Fruit fly (Drosophila melanogaster) whole organism, embryonic: ENCODE results near the gene CG4968.
A peak's percentile ranks its signal among the peaks of the same experiment; 100 is the strongest.

Source experiments
- BEAF-32 ChIP-seq: fragments of 200-800 bp; sonication (Bioruptor generic); optimal IDR thresholded peaks from 3 replicates; lab custom pipeline; 2017; ENCODE audit warnings: missing biosample characterization, missing genetic modification characterization, mild to moderate bottlenecking, moderate library complexity, missing genetic modification reagents
- Bgb ChIP-seq: fragments of 200-800 bp; sonication (Bioruptor generic); IDR thresholded peaks from 2 replicates; pipeline ENCODE4 v1.3.6; 2022; ENCODE audit warnings: missing biosample characterization, missing genetic modification characterization; ENCODE audit not compliant: partially characterized antibody
- CG11085 ChIP-seq: fragments of 200-800 bp; sonication (Bioruptor generic); IDR thresholded peaks from 2 replicates; pipeline ENCODE4 v1.3.6; 2022; ENCODE audit warnings: missing biosample characterization, missing genetic modification characterization
- CG11696 ChIP-seq: fragments of 200-800 bp; sonication (Bioruptor generic); IDR thresholded peaks from 2 replicates; pipeline ENCODE4 v1.3.6; 2022; ENCODE audit warnings: missing biosample characterization, missing genetic modification characterization
- CG1233 ChIP-seq: fragments of 200-800 bp; sonication (Bioruptor generic); optimal IDR thresholded peaks from 4 replicates; lab custom pipeline; 2018; ENCODE audit warnings: missing biosample characterization, mild to moderate bottlenecking, missing genetic modification characterization
- CG12391 ChIP-seq: fragments of 200-800 bp; sonication (Bioruptor generic); optimal IDR thresholded peaks from 3 replicates; lab custom pipeline; 2018; ENCODE audit warnings: missing biosample characterization, mild to moderate bottlenecking, missing genetic modification characterization, moderate library complexity
- CG13123 ChIP-seq: fragments of 200-800 bp; sonication (Bioruptor generic); optimal IDR thresholded peaks from 2 replicates; lab custom pipeline; 2016; ENCODE audit warnings: missing biosample characterization, missing genetic modification characterization
- CG14050 ChIP-seq: fragments of 200-800 bp; sonication (Bioruptor generic); IDR thresholded peaks from 3 replicates; pipeline ENCODE4 v1.3.6; 2022; ENCODE audit warnings: missing biosample characterization, missing genetic modification characterization
- CG15269 ChIP-seq: fragments of 200-800 bp; sonication (Bioruptor generic); optimal IDR thresholded peaks from 2 replicates; lab custom pipeline; 2018; ENCODE audit warnings: missing biosample characterization, mild to moderate bottlenecking, missing genetic modification characterization, moderate library complexity
- CG1529 ChIP-seq: fragments of 200-800 bp; sonication (Bioruptor generic); optimal IDR thresholded peaks from 3 replicates; lab custom pipeline; 2018; ENCODE audit warnings: missing biosample characterization, missing genetic modification characterization
- CG15696 ChIP-seq: fragments of 200-800 bp; sonication (Bioruptor generic); optimal IDR thresholded peaks from 2 replicates; lab custom pipeline; 2019; ENCODE audit warnings: missing biosample characterization, mild to moderate bottlenecking, missing genetic modification characterization, moderate library complexity
- CG1792 ChIP-seq: fragments of 200-800 bp; sonication (Bioruptor generic); optimal IDR thresholded peaks from 2 replicates; lab custom pipeline; 2016; ENCODE audit warnings: missing biosample characterization, missing genetic modification characterization
- CG1832 ChIP-seq: fragments of 200-800 bp; sonication (Bioruptor generic); optimal IDR thresholded peaks from 2 replicates; lab custom pipeline; 2017; ENCODE audit warnings: missing biosample characterization, mild to moderate bottlenecking, missing genetic modification characterization, inconsistent platforms
- CG2202 ChIP-seq: fragments of 200-800 bp; sonication (Bioruptor generic); optimal IDR thresholded peaks from 2 replicates; lab custom pipeline; 2018; ENCODE audit warnings: missing biosample characterization, mild to moderate bottlenecking, missing genetic modification characterization
- CG31388 ChIP-seq: fragments of 200-800 bp; sonication (Bioruptor generic); optimal IDR thresholded peaks from 2 replicates; lab custom pipeline; 2016; ENCODE audit warnings: missing biosample characterization, missing genetic modification characterization
- CG32532 ChIP-seq: fragments of 200-800 bp; sonication (Bioruptor generic); IDR thresholded peaks from 2 replicates; pipeline ENCODE4 v1.3.6; 2022; ENCODE audit warnings: missing biosample characterization, missing genetic modification characterization
- CG33213 ChIP-seq: fragments of 200-800 bp; sonication (Bioruptor generic); optimal IDR thresholded peaks from 3 replicates; lab custom pipeline; 2016; ENCODE audit warnings: missing biosample characterization, missing genetic modification characterization
- CG7745 ChIP-seq: fragments of 200-800 bp; sonication (Bioruptor generic); optimal IDR thresholded peaks from 2 replicates; lab custom pipeline; 2018; ENCODE audit warnings: missing biosample characterization, mild to moderate bottlenecking, missing genetic modification characterization, moderate library complexity
- CG7963 ChIP-seq: fragments of 200-800 bp; sonication (Bioruptor generic); IDR thresholded peaks from 3 replicates; pipeline ENCODE4 v1.3.6; 2022; ENCODE audit warnings: missing biosample characterization, missing genetic modification characterization; ENCODE audit not compliant: partially characterized antibody
- CG8089 ChIP-seq: fragments of 200-800 bp; sonication (Bioruptor generic); optimal IDR thresholded peaks from 3 replicates; lab custom pipeline; 2016; ENCODE audit warnings: missing biosample characterization, missing genetic modification characterization
- CG8281 ChIP-seq: fragments of 200-800 bp; sonication (Bioruptor generic); optimal IDR thresholded peaks from 2 replicates; lab custom pipeline; 2018; ENCODE audit warnings: missing biosample characterization, mild to moderate bottlenecking, missing genetic modification characterization, moderate library complexity
- Doc3 ChIP-seq: fragments of 200-800 bp; sonication (Bioruptor generic); IDR thresholded peaks from 3 replicates; pipeline ENCODE4 v1.3.6; 2022; ENCODE audit warnings: missing biosample characterization, missing genetic modification characterization; ENCODE audit not compliant: partially characterized antibody
- Fer2 ChIP-seq: fragments of 200-800 bp; sonication (Bioruptor generic); optimal IDR thresholded peaks from 2 replicates; lab custom pipeline; 2018; ENCODE audit warnings: missing biosample characterization, mild to moderate bottlenecking, missing genetic modification characterization, moderate library complexity
- HLH3B ChIP-seq: fragments of 200-800 bp; sonication (Bioruptor generic); IDR thresholded peaks from 2 replicates; pipeline ENCODE4 v1.3.6; 2022; ENCODE audit warnings: missing biosample characterization, missing genetic modification characterization
- Hr3 ChIP-seq: fragments of 200-800 bp; sonication (Bioruptor generic); optimal IDR thresholded peaks from 3 replicates; lab custom pipeline; 2016; ENCODE audit warnings: missing biosample characterization, missing genetic modification characterization
- Hr78 ChIP-seq, 2 experiments: fragments of 200-800 bp in 1 of 2; fragments of >200 bp in 1 of 2; sonication (Bioruptor generic) in 1 of 2; optimal IDR thresholded peaks; 2 replicates each; lab custom pipeline; 2017 to 2019; ENCODE audit warnings: missing biosample characterization in 2 of 2, missing genetic modification characterization in 2 of 2, mild to moderate bottlenecking in 1 of 2, moderate library complexity in 1 of 2
- MTF-1 ChIP-seq: fragments of 200-800 bp; sonication (Bioruptor generic); optimal IDR thresholded peaks from 2 replicates; lab custom pipeline; 2018; ENCODE audit warnings: missing biosample characterization, mild to moderate bottlenecking, missing genetic modification characterization, borderline replicate concordance
- NC2β ChIP-seq: fragments of 200-800 bp; sonication (Bioruptor generic); optimal IDR thresholded peaks from 2 replicates; lab custom pipeline; 2016; ENCODE audit warnings: missing biosample characterization, missing genetic modification characterization
- Neu2 ChIP-seq: fragments of 200-800 bp; sonication (Bioruptor generic); optimal IDR thresholded peaks from 3 replicates; lab custom pipeline; 2016; ENCODE audit warnings: missing biosample characterization, missing genetic modification characterization, borderline replicate concordance
- Rx ChIP-seq: fragments of 200-800 bp; sonication (Bioruptor generic); IDR thresholded peaks from 2 replicates; pipeline ENCODE4 v1.3.6; 2022; ENCODE audit warnings: missing biosample characterization, missing genetic modification characterization
- abd-A ChIP-seq: fragments of 200-800 bp; sonication (Bioruptor generic); optimal IDR thresholded peaks from 3 replicates; lab custom pipeline; 2019; ENCODE audit warnings: missing biosample characterization, mild to moderate bottlenecking, missing genetic modification characterization, moderate library complexity
- al ChIP-seq: fragments of 200-800 bp; sonication (Bioruptor generic); IDR thresholded peaks from 2 replicates; pipeline ENCODE4 v1.3.6; 2022; ENCODE audit warnings: missing biosample characterization, missing genetic modification characterization
- aop ChIP-seq: fragments of 200-800 bp; sonication (Bioruptor generic); IDR thresholded peaks from 2 replicates; pipeline ENCODE4 v1.3.6; 2022; ENCODE audit warnings: missing biosample characterization, missing genetic modification characterization
- ash1 ChIP-seq: fragments of 200-800 bp; sonication (Bioruptor generic); optimal IDR thresholded peaks from 2 replicates; lab custom pipeline; 2018; ENCODE audit warnings: missing biosample characterization, mild to moderate bottlenecking, missing genetic modification characterization
- bab2 ChIP-seq: fragments of 200-800 bp; sonication (Bioruptor generic); optimal IDR thresholded peaks from 2 replicates; lab custom pipeline; 2016; ENCODE audit warnings: missing biosample characterization, missing genetic modification characterization
- bigmax ChIP-seq: fragments of 200-800 bp; sonication (Bioruptor generic); optimal IDR thresholded peaks from 2 replicates; lab custom pipeline; 2018; ENCODE audit warnings: missing biosample characterization, mild to moderate bottlenecking, missing genetic modification characterization
- cas ChIP-seq: fragments of 200-800 bp; sonication (Bioruptor generic); IDR thresholded peaks from 2 replicates; pipeline ENCODE4 v1.3.6; 2022; ENCODE audit warnings: missing biosample characterization, missing genetic modification characterization
- dimm ChIP-seq: fragments of 200-800 bp; sonication (Bioruptor generic); IDR thresholded peaks from 2 replicates; pipeline ENCODE4 v1.3.6; 2022; ENCODE audit warnings: missing biosample characterization, missing genetic modification characterization
- dm ChIP-seq: fragments of 200-800 bp; sonication (Bioruptor generic); optimal IDR thresholded peaks from 3 replicates; lab custom pipeline; 2016; ENCODE audit warnings: missing biosample characterization, missing genetic modification characterization
- gsb ChIP-seq: fragments of 200-800 bp; sonication (Bioruptor generic); IDR thresholded peaks from 2 replicates; pipeline ENCODE4 v1.3.6; 2022; ENCODE audit warnings: missing biosample characterization, missing genetic modification characterization
- jing ChIP-seq: fragments of 200-800 bp; sonication (Bioruptor generic); optimal IDR thresholded peaks from 2 replicates; lab custom pipeline; 2018; ENCODE audit warnings: missing biosample characterization, mild to moderate bottlenecking, missing genetic modification characterization
- kah ChIP-seq: fragments of 200-800 bp; sonication (Bioruptor generic); optimal IDR thresholded peaks from 2 replicates; lab custom pipeline; 2018; ENCODE audit warnings: missing biosample characterization, mild to moderate bottlenecking, missing genetic modification characterization
- pan ChIP-seq, 4 experiments: fragments of >200 bp in 3 of 4; fragments of 200-800 bp in 1 of 4; sonication (Bioruptor generic) in 1 of 4; optimal IDR thresholded peaks in 3 of 4; IDR thresholded peaks in 1 of 4; 2 replicates each; pipeline versions ENCODE4 v1.3.6 to Lab custom; 2017 to 2022; ENCODE audit warnings: missing biosample characterization in 2 of 4, missing genetic modification characterization in 2 of 4, mixed read lengths in 1 of 4
- pfk ChIP-seq: fragments of 200-800 bp; sonication (Bioruptor generic); optimal IDR thresholded peaks from 2 replicates; lab custom pipeline; 2018; ENCODE audit warnings: missing biosample characterization, mild to moderate bottlenecking, missing genetic modification characterization, moderate library complexity
- run ChIP-seq: fragments of 200-800 bp; sonication (Bioruptor generic); optimal IDR thresholded peaks from 3 replicates; lab custom pipeline; 2018; ENCODE audit warnings: missing biosample characterization, mild to moderate bottlenecking, missing genetic modification characterization
- sc ChIP-seq, 3 experiments: fragments of >200 bp in 2 of 3; fragments of 200-800 bp in 1 of 3; sonication (Bioruptor generic) in 1 of 3; optimal IDR thresholded peaks; 2 replicates in 2 of 3; 3 replicates in 1 of 3; lab custom pipeline; 2017; ENCODE audit warnings: mild to moderate bottlenecking in 1 of 3, missing biosample characterization in 1 of 3, missing genetic modification characterization in 1 of 3, missing genetic modification reagents in 1 of 3
- slbo ChIP-seq: fragments of 200-800 bp; sonication (Bioruptor generic); IDR thresholded peaks from 2 replicates; pipeline ENCODE4 v1.3.6; 2022; ENCODE audit warnings: missing biosample characterization, missing genetic modification characterization
- twi ChIP-seq: fragments of 200-800 bp; optimal IDR thresholded peaks from 2 replicates; lab custom pipeline; 2019; ENCODE audit warnings: missing biosample characterization, mild to moderate bottlenecking, missing genetic modification characterization, moderate library complexity

Gene CG4968

dm6 chr2L:10339212-10339721 is 32.5 kb downstream of the CG4968 start, which contains the start of gene SamDC (continued):
- TF ChIP-seq Fer2 (no peak), bab2 (GFP tag; lab: Kevin White, UChicago) (no peak), CG8281 (tag; lab: Kevin White, UChicago) (no peak), CG8089 (GFP tag; lab: Kevin White, UChicago) (no peak), Bgb (GFP tag; lab: Robert Waterston, UW) (peak; percentile 93), CG11696 (GFP tag; lab: Robert Waterston, UW) (peak; percentile 90), CG15269 (tag; lab: Kevin White, UChicago) (peak; percentile 72), al (GFP tag; lab: Robert Waterston, UW) (0 out of 2 replicates have a peak, but pooled peaks have one; percentile 21), sc (optimal IDR thresholded peaks at IDR 0.05; lab: Kevin White, UChicago) (no peak), sc (GFP tag; optimal IDR thresholded peaks at IDR 0.05; lab: Kevin White, UChicago) (no peak), Neu2 (GFP tag; lab: Kevin White, UChicago) (no peak), bigmax (peak; percentile 46), CG1529 (no peak), CG2202 (tag; lab: Kevin White, UChicago) (no peak), Rx (GFP tag; lab: Robert Waterston, UW) (no peak), twi (peak; percentile 17), CG1233 (GFP tag; lab: Kevin White, UChicago) (no peak), CG11085 (GFP tag; lab: Robert Waterston, UW) (no peak), MTF-1 (GFP tag; lab: Kevin White, UChicago) (no peak), dimm (GFP tag; lab: Robert Waterston, UW) (no peak), HLH3B (GFP tag; lab: Robert Waterston, UW) (peak; percentile 52; the same call in 1 of the 2 replicates), dm (peak; percentile 65), CG1792 (GFP tag; lab: Kevin White, UChicago) (no peak), CG12391 (tag; lab: Kevin White, UChicago) (peak; percentile 71), CG7963 (GFP tag; lab: Robert Waterston, UW) (peak; percentile 76), pan (optimal IDR thresholded peaks at IDR 0.05; lab: Kevin White, UChicago) (no peak), pan (GFP tag; optimal IDR thresholded peaks at IDR 0.05 in 1 of 2, IDR thresholded peaks at IDR 0.05 in 1 of 2) (peak in 1 of 2 experiments; percentile 49), CG14050 (peak; percentile 19; the same call in 1 of the 3 replicates), jing (GFP tag; lab: Kevin White, UChicago) (no peak), CG32532 (GFP tag; lab: Robert Waterston, UW) (peak; percentile 42; the same call in 1 of the 2 replicates), BEAF-32 (GFP tag; lab: Kevin White, UChicago) (peak; percentile 88), ash1 (GFP tag; lab: Kevin White, UChicago) (peak; percentile 16), run (tag; lab: Kevin White, UChicago) (no peak), CG1832 (GFP tag; lab: Kevin White, UChicago) (no peak), CG7745 (tag; lab: Kevin White, UChicago) (peak; percentile 54), Hr3 (GFP tag; lab: Kevin White, UChicago) (peak; percentile 37), cas (GFP tag; lab: Robert Waterston, UW) (0 out of 2 replicates have a peak, but pooled peaks have one; percentile 13), CG15696 (tag; lab: Kevin White, UChicago) (peak; percentile 23), abd-A (tag; lab: Kevin White, UChicago) (no peak), Doc3 (GFP tag; lab: Robert Waterston, UW) (peak; percentile 68), CG33213 (GFP tag; lab: Kevin White, UChicago) (peak; percentile 34), aop (GFP tag; lab: Robert Waterston, UW) (no peak), gsb (GFP tag; lab: Robert Waterston, UW) (no peak), kah (no peak), pfk (GFP tag; lab: Kevin White, UChicago) (peak; percentile 61), CG13123 (peak; percentile 12), CG31388 (GFP tag; lab: Kevin White, UChicago) (no peak), Hr78 (GFP tag; optimal IDR thresholded peaks at IDR 0.05; lab: Kevin White, UChicago) (peak in 1 of 2 experiments; percentile 67), NC2β (GFP tag; lab: Kevin White, UChicago) (no peak), slbo (GFP tag; lab: Robert Waterston, UW) (peak; percentile 57)
